Worm (Caenorhabditis elegans): Measurements from ENCODE around the gene srz-62.

DNA sequence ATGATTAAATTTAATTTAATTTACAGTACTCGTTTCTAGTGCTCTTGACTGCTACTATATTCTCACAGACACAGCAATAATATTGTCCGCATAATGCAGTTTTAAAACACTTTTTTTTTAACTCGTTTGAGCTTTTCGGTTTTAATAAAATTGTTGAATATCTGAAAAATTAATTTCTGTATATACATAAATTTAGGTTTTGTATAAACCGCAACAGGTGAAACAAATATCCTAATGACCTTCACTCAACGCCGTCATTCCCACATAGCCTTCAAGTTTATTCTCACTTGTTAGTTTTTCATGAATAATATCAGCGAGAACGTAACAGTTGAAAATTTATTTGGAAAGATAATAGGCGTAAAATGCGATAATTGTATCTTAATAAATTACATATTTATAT, 19.2 kb downstream of the srz-62 start, which contains the start of gene srz-19:
- TF ChIP-seq med-1 (GFP tag; optimal IDR thresholded peaks at IDR 0.05; ENCODE audit: insufficient read depth) (no peak), T22C8.4 (GFP tag; IDR thresholded peaks at IDR 0.05) (no peak), ref-1 (GFP tag; conservative IDR thresholded peaks at IDR 0.05) (no peak), ztf-29 (GFP tag; IDR thresholded peaks at IDR 0.05) (no peak), klf-2 (GFP tag; conservative IDR thresholded peaks at IDR 0.05) (no peak), tab-1 (GFP tag; IDR thresholded peaks at IDR 0.05) (no peak), flt-1 (GFP tag; IDR thresholded peaks at IDR 0.05) (no peak), ztf-23 (GFP tag; IDR thresholded peaks at IDR 0.05) (no peak), cog-1 (tag; optimal IDR thresholded peaks at IDR 0.05) (no peak)
